Worm (Caenorhabditis elegans) whole organism, young adult: ENCODE results near the gene Y17G7B.18.

ENCODE experiments used
- B0019.2 ChIP-seq: fragments of 200-800 bp; sonication (Bioruptor generic); conservative IDR thresholded peaks from 2 replicates; pipeline ENCODE4 v1.3.6; 2022; ENCODE audit warnings: missing genetic modification reagents, missing genetic modification characterization, missing compliant biosample characterization
- B0336.3 ChIP-seq: fragments of 200-800 bp; sonication (Bioruptor generic); IDR thresholded peaks from 2 replicates; pipeline ENCODE4 v1.3.6; 2022; ENCODE audit warnings: missing genetic modification characterization, missing compliant biosample characterization
- C06A6.2 ChIP-seq: fragments of 200-800 bp; sonication (Bioruptor generic); conservative IDR thresholded peaks from 2 replicates; pipeline ENCODE4 v1.3.6; 2022; ENCODE audit warnings: missing genetic modification characterization, missing compliant biosample characterization
- D2030.7 ChIP-seq: fragments of 200-800 bp; sonication (Bioruptor generic); IDR thresholded peaks from 2 replicates; pipeline ENCODE4 v1.3.6; 2022; ENCODE audit warnings: missing genetic modification reagents, missing genetic modification characterization, missing compliant biosample characterization
- F10E7.11 ChIP-seq: sonication (generic microtip); optimal IDR thresholded peaks from 2 replicates; lab custom pipeline; 2017; ENCODE audit warnings: mild to moderate bottlenecking, missing genetic modification characterization, moderate library complexity, missing compliant biosample characterization
- F49E8.2 ChIP-seq: sonication (generic microtip); optimal IDR thresholded peaks from 3 replicates; lab custom pipeline; 2017; ENCODE audit warnings: missing genetic modification characterization, mild to moderate bottlenecking, missing compliant biosample characterization, antibody characterized with exemption, moderate library complexity; ENCODE audit not compliant: insufficient read depth
- K12H6.12 ChIP-seq: fragments of 200-800 bp; sonication (Bioruptor generic); optimal IDR thresholded peaks from 2 replicates; lab custom pipeline; 2018; ENCODE audit warnings: mild to moderate bottlenecking, missing genetic modification characterization, missing compliant biosample characterization
- T26A5.8 ChIP-seq: sonication (generic microtip); optimal IDR thresholded peaks from 2 replicates; lab custom pipeline; 2016; ENCODE audit warnings: missing genetic modification characterization, missing compliant biosample characterization
- Y79H2A.3 ChIP-seq: fragments of 200-800 bp; sonication (Bioruptor generic); conservative IDR thresholded peaks from 2 replicates; pipeline ENCODE4 v1.3.6; 2022; ENCODE audit warnings: missing genetic modification reagents, missing genetic modification characterization, missing compliant biosample characterization
- akir-1 ChIP-seq: fragments of 200-800 bp; sonication (Bioruptor generic); optimal IDR thresholded peaks from 2 replicates; lab custom pipeline; 2018; ENCODE audit warnings: mild to moderate bottlenecking, missing genetic modification characterization, moderate library complexity, missing compliant biosample characterization
- aptf-2 ChIP-seq: fragments of 200-800 bp; sonication (Bioruptor generic); conservative IDR thresholded peaks from 2 replicates; pipeline ENCODE4 v1.3.6; 2022; ENCODE audit warnings: missing genetic modification reagents, missing genetic modification characterization, missing compliant biosample characterization
- attf-6 ChIP-seq: fragments of 200-800 bp; sonication (Bioruptor generic); IDR thresholded peaks from 2 replicates; pipeline ENCODE4 v1.3.6; 2022; ENCODE audit warnings: missing genetic modification reagents, missing genetic modification characterization, missing compliant biosample characterization
- cebp-1 ChIP-seq, 2 experiments: fragments of 200-800 bp in 1 of 2; sonication (Bioruptor generic) in 1 of 2; sonication (generic microtip) in 1 of 2; IDR thresholded peaks in 1 of 2; optimal IDR thresholded peaks in 1 of 2; 2 replicates each; pipeline versions ENCODE4 v1.3.6 to Lab custom; 2017 to 2022; ENCODE audit warnings: missing compliant biosample characterization in 2 of 2, missing genetic modification characterization in 2 of 2, mild to moderate bottlenecking in 1 of 2, missing genetic modification reagents in 1 of 2, moderate library complexity in 1 of 2
- cebp-2 ChIP-seq: fragments of 200-800 bp; sonication (Bioruptor generic); IDR thresholded peaks from 2 replicates; pipeline ENCODE4 v1.3.6; 2022; ENCODE audit warnings: missing genetic modification characterization, missing compliant biosample characterization
- ceh-58 ChIP-seq: fragments of 200-800 bp; sonication (Bioruptor generic); IDR thresholded peaks from 2 replicates; pipeline ENCODE4 v1.3.6; 2022; ENCODE audit warnings: missing genetic modification characterization, missing compliant biosample characterization
- chd-7 ChIP-seq: sonication (generic microtip); optimal IDR thresholded peaks from 2 replicates; lab custom pipeline; 2016; ENCODE audit warnings: mild to moderate bottlenecking, missing genetic modification characterization, moderate library complexity, missing compliant biosample characterization
- egl-44 ChIP-seq: fragments of 200-800 bp; sonication (Bioruptor generic); IDR thresholded peaks from 2 replicates; pipeline ENCODE4 v1.3.6; 2022; ENCODE audit warnings: missing genetic modification reagents, missing genetic modification characterization, missing compliant biosample characterization
- egrh-3 ChIP-seq: fragments of 200-800 bp; sonication (Bioruptor generic); IDR thresholded peaks from 2 replicates; pipeline ENCODE4 v1.3.6; 2022; ENCODE audit warnings: missing genetic modification reagents, missing genetic modification characterization, missing compliant biosample characterization
- ekl-4 ChIP-seq: fragments of 200-800 bp; sonication (Bioruptor generic); IDR thresholded peaks from 2 replicates; pipeline ENCODE4 v1.3.6; 2022; ENCODE audit warnings: missing genetic modification reagents, missing genetic modification characterization, missing compliant biosample characterization
- ets-4 ChIP-seq: fragments of 200-800 bp; sonication (Bioruptor generic); optimal IDR thresholded peaks from 2 replicates; lab custom pipeline; 2018; ENCODE audit warnings: mild to moderate bottlenecking, missing genetic modification characterization, missing compliant biosample characterization
- him-1 ChIP-seq: sonication (generic microtip); optimal IDR thresholded peaks from 2 replicates; lab custom pipeline; 2016; ENCODE audit warnings: missing genotype, missing genetic modification reagents, missing genetic modification characterization, missing compliant biosample characterization
- hlh-12 ChIP-seq: sonication (generic microtip); optimal IDR thresholded peaks from 2 replicates; lab custom pipeline; 2016; ENCODE audit warnings: missing genetic modification characterization, missing compliant biosample characterization
- hmg-1.2 ChIP-seq: fragments of 200-800 bp; sonication (Bioruptor generic); IDR thresholded peaks from 2 replicates; pipeline ENCODE4 v1.3.6; 2022; ENCODE audit warnings: missing genetic modification reagents, missing genetic modification characterization, missing compliant biosample characterization
- hrde-1 ChIP-seq: sonication (generic microtip); optimal IDR thresholded peaks from 2 replicates; lab custom pipeline; 2016; ENCODE audit warnings: missing genetic modification characterization, mild to moderate bottlenecking, missing compliant biosample characterization, moderate library complexity, missing genotype, missing genetic modification reagents, borderline replicate concordance
- let-607 ChIP-seq, 2 experiments: fragments of 200-800 bp in 1 of 2; sonication (Bioruptor generic) in 1 of 2; sonication (generic microtip) in 1 of 2; optimal IDR thresholded peaks; 2 replicates each; lab custom pipeline; 2016 to 2018; ENCODE audit warnings: mild to moderate bottlenecking in 2 of 2, missing compliant biosample characterization in 2 of 2, missing genetic modification characterization in 2 of 2, moderate library complexity in 2 of 2, missing genotype in 1 of 2
- lin-35 ChIP-seq, 3 experiments: fragments of 150-350 bp in 2 of 3; sonication (generic microtip) in 1 of 3; optimal IDR thresholded peaks; 2 replicates each; lab custom pipeline; 2014 to 2018; ENCODE audit warnings: missing biosample characterization in 3 of 3, missing genetic modification characterization in 3 of 3, missing genetic modification reagents in 3 of 3
- lin-40 ChIP-seq: sonication (generic microtip); optimal IDR thresholded peaks from 2 replicates; lab custom pipeline; 2016; ENCODE audit warnings: missing genetic modification characterization, mild to moderate bottlenecking, missing compliant biosample characterization, missing genotype, missing genetic modification reagents
- lin-54 ChIP-seq: fragments of 200-800 bp; sonication (Bioruptor generic); optimal IDR thresholded peaks from 2 replicates; lab custom pipeline; 2018; ENCODE audit warnings: mild to moderate bottlenecking, missing genetic modification characterization, missing compliant biosample characterization
- lsy-27 ChIP-seq: sonication (generic microtip); optimal IDR thresholded peaks from 2 replicates; lab custom pipeline; 2017; ENCODE audit warnings: missing genetic modification characterization, mild to moderate bottlenecking, missing compliant biosample characterization, antibody characterized with exemption, missing genotype, borderline replicate concordance; ENCODE audit not compliant: insufficient read depth
- madf-10 ChIP-seq: sonication (generic microtip); optimal IDR thresholded peaks from 2 replicates; lab custom pipeline; 2016; ENCODE audit warnings: mild to moderate bottlenecking, missing genetic modification characterization, missing compliant biosample characterization
- nfya-2 ChIP-seq: fragments of 200-800 bp; sonication (Bioruptor generic); IDR thresholded peaks from 2 replicates; pipeline ENCODE4 v1.3.6; 2022; ENCODE audit warnings: missing genetic modification reagents, missing genetic modification characterization, missing compliant biosample characterization
- nhr-120 ChIP-seq: fragments of 200-800 bp; sonication (Bioruptor generic); IDR thresholded peaks from 2 replicates; pipeline ENCODE4 v1.3.6; 2022; ENCODE audit warnings: missing genetic modification characterization, missing compliant biosample characterization
- nhr-80 ChIP-seq: sonication (generic microtip); optimal IDR thresholded peaks from 2 replicates; lab custom pipeline; 2016; ENCODE audit warnings: missing genetic modification characterization, missing compliant biosample characterization
- pbrm-1 ChIP-seq: fragments of 200-800 bp; sonication (Bioruptor generic); IDR thresholded peaks from 2 replicates; pipeline ENCODE4 v1.3.6; 2022; ENCODE audit warnings: missing genetic modification reagents, missing genetic modification characterization, missing compliant biosample characterization
- pha-4 ChIP-seq: fragments of 150-350 bp; sonication (generic microtip); optimal IDR thresholded peaks from 2 replicates; lab custom pipeline; 2014; ENCODE audit warnings: missing biosample characterization, missing genetic modification reagents, missing genetic modification characterization
- rec-8 ChIP-seq, 2 experiments: sonication (generic microtip); optimal IDR thresholded peaks; 2 replicates each; lab custom pipeline; 2016; ENCODE audit warnings: mild to moderate bottlenecking in 2 of 2, missing genetic modification characterization in 2 of 2, missing genetic modification reagents in 2 of 2, missing genotype in 2 of 2, missing biosample characterization in 1 of 2, missing compliant biosample characterization in 1 of 2, moderate library complexity in 1 of 2
- sdz-38 ChIP-seq: sonication (generic microtip); optimal IDR thresholded peaks from 2 replicates; lab custom pipeline; 2016; ENCODE audit warnings: missing genotype, missing genetic modification characterization, missing compliant biosample characterization
- snpc-3.4 ChIP-seq: sonication (generic microtip); optimal IDR thresholded peaks from 2 replicates; lab custom pipeline; 2017; ENCODE audit warnings: missing genetic modification characterization, mild to moderate bottlenecking, missing compliant biosample characterization, antibody characterized with exemption, moderate library complexity, missing genotype, missing genetic modification reagents
- tbx-9 ChIP-seq: sonication (generic microtip); optimal IDR thresholded peaks from 2 replicates; lab custom pipeline; 2016; ENCODE audit warnings: borderline replicate concordance, missing genetic modification characterization, inconsistent platforms, missing compliant biosample characterization
- ztf-26 ChIP-seq: sonication (generic microtip); optimal IDR thresholded peaks from 2 replicates; lab custom pipeline; 2017; ENCODE audit warnings: missing genetic modification characterization, missing compliant biosample characterization

The Y17G7B.18 gene

ce11 chrII:12102365-12102764 lies 5.3 kb downstream of the Y17G7B.18 start (continued):
- TF ChIP-seq pha-4 (tag; lab: Kevin White, UChicago) = peak; percentile 60
- TF ChIP-seq cebp-2 (GFP tag; lab: Robert Waterston, UW) = no peak
- no peak for TF ChIP-seq T26A5.8
- TF ChIP-seq aptf-2 = no peak
- TF ChIP-seq snpc-3.4 (tag; lab: Kevin White, UChicago) = no peak

- no peak for TF ChIP-seq C06A6.2
- TF ChIP-seq nhr-80 = peak; percentile 14
- TF ChIP-seq hlh-12 = no peak
- no peak for TF ChIP-seq ekl-4 (GFP tag; lab: Robert Waterston, UW)
- no peak for TF ChIP-seq sdz-38 (tag; lab: Kevin White, UChicago)
These were observed 7.8 kb downstream of the Y17G7B.18 start, which contains the start of gene Y17G7B.17 for ce11 chrII:12099889-12100288. Gene Y17G7B.17 (minus strand): TSS chrII:12099989.

DNA sequence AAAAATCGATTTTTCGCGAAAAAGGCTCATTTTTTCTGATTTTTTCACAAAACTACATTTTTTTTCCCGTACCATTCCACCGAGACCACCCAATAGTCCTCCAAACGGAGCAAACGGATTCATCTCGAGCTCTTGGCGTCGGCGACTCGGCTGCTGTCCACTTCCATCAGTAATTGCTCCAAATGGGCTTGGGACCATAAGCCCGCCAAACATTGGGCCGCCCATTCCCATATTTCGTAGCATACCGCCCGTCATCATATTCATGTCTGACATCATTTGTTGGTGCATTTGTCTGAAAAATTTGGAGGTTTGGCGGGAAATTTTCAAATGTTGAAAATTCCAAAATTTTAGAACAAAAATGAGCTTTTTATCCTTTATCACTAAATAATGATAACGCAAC lies 8.9 kb downstream of the Y17G7B.18 start:
- no peak for TF ChIP-seq K12H6.12 (tag; lab: Kevin White, UChicago)
- TF ChIP-seq ets-4 (GFP tag; lab: Kevin White, UChicago) = no peak
- TF ChIP-seq let-607 (tag; optimal IDR thresholded peaks at IDR 0.05; lab: Kevin White, UChicago) = no peak
- no peak for TF ChIP-seq pbrm-1 (GFP tag; lab: Robert Waterston, UW)
- no peak for TF ChIP-seq akir-1 (GFP tag; lab: Kevin White, UChicago)
- TF ChIP-seq him-1 (tag; lab: Kevin White, UChicago) = no peak
- TF ChIP-seq Y79H2A.3 (GFP tag; lab: Robert Waterston, UW) = no peak
- no peak for TF ChIP-seq lsy-27
- 0 out of 2 replicates have a peak, but pooled peaks have one; percentile 23 for TF ChIP-seq C06A6.2
- no peak for TF ChIP-seq rec-8 (tag; optimal IDR thresholded peaks at IDR 0.05; lab: Kevin White, UChicago)
- 0 out of 2 replicates have a peak, but pooled peaks have one; percentile 24 for TF ChIP-seq B0336.3 (GFP tag; lab: Robert Waterston, UW)
- no peak for TF ChIP-seq hrde-1 (tag; lab: Kevin White, UChicago)
- no peak for TF ChIP-seq F10E7.11
- TF ChIP-seq tbx-9 (tag; lab: Kevin White, UChicago) = no peak
- TF ChIP-seq chd-7 = no peak
- no peak for TF ChIP-seq egl-44
- TF ChIP-seq nfya-2 = no peak

DNA sequence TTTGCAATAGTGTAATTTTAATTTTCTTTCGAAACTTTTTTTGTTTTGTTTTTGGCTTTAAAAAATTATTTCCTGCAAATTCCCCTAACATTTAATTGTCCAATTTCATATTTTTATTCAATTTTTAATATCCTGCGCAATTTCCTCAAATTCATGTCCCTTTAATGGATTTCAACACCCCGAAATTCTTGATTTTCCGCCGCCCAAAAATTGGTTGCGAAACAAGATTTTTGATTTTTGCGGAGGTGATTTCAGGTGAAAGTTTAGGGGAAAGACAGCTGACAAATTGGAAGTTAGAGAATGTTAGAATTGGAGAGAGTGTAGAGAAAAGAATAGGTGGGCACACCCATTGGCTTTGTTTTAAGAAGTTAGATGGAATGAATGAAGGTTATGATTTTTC lies 12.6 kb downstream of the Y17G7B.18 start:
- 0 out of 2 replicates have a peak, but pooled peaks have one; percentile 16 for TF ChIP-seq cebp-1 (GFP tag; IDR thresholded peaks at IDR 0.05; lab: Robert Waterston, UW)
- TF ChIP-seq cebp-1 (tag; optimal IDR thresholded peaks at IDR 0.05; lab: Kevin White, UChicago) = peak; percentile 87
- TF ChIP-seq hmg-1.2 (GFP tag; lab: Robert Waterston, UW) = 0 out of 2 replicates have a peak, but pooled peaks have one; percentile 20
- TF ChIP-seq nhr-120 (GFP tag; lab: Robert Waterston, UW) = no peak

ce11 chrII:12089616-12090215 lies 17.9 kb downstream of the Y17G7B.18 start:
- TF ChIP-seq nhr-80 (peak; percentile 47), B0019.2 (GFP tag; lab: Robert Waterston, UW) (no peak), lin-35 (GFP tag; optimal IDR thresholded peaks at IDR 0.05; lab: Kevin White, UChicago) (peak in 1 of 3 experiments; percentile 20), ceh-58 (GFP tag; lab: Robert Waterston, UW) (no peak), egrh-3 (GFP tag; lab: Robert Waterston, UW) (peak; percentile 30; the same call in 1 of the 2 replicates), T26A5.8 (no peak), D2030.7 (GFP tag; lab: Robert Waterston, UW) (no peak), tbx-9 (tag; lab: Kevin White, UChicago) (no peak), attf-6 (no peak), K12H6.12 (tag; lab: Kevin White, UChicago) (peak; percentile 14), cebp-1 (GFP tag; IDR thresholded peaks at IDR 0.05; lab: Robert Waterston, UW) (no peak), cebp-1 (tag; optimal IDR thresholded peaks at IDR 0.05; lab: Kevin White, UChicago) (peak; percentile 54), madf-10 (tag; lab: Kevin White, UChicago) (peak; percentile 28), lin-40 (tag; lab: Kevin White, UChicago) (peak; percentile 71), lin-54 (GFP tag; lab: Kevin White, UChicago) (no peak), ztf-26 (tag; lab: Kevin White, UChicago) (peak; percentile 3), chd-7 (no peak), F49E8.2 (tag; lab: Kevin White, UChicago) (no peak)
